Fruit fly (Drosophila melanogaster): ENCODE results near the gene Ir68a.
A peak's percentile ranks its signal among the peaks of the same experiment; 100 is the strongest.

Ir68a gene

DNA sequence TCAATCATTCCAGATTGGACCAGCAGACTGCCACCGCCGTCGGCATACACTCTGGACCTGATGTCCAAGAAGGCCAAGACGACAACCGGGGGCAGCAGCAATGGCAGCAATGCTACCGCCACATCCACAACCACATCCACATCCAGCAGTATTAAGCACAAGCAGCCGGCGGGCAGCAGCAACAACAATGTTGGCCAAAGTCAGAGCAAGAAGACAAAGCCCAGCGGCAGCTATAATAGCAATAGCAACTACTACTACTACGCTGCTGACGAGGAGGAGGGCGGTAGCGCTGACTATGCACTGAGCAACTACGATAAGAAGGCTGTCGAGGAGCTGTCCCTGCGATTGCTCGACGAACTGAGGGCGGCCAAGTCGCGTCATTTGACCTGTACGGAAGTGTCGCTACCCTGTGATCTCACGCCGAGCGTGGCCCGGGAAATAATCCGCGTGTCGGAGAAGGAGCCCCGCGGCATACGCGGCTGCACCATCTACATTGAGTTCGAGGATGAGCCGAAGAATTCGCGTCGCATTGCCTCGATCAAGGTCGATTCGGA lies 17.7 kb upstream of the Ir68a start:
- TF ChIP-seq CG1233 (GFP tag; optimal IDR thresholded peaks at IDR 0.05) (no peak), toy (GFP tag; IDR thresholded peaks at IDR 0.05) (0 out of 2 replicates have a peak, but pooled peaks have one; percentile 30), CG13624 (GFP tag; optimal IDR thresholded peaks at IDR 0.05) (no peak), CG7745 (tag; optimal IDR thresholded peaks at IDR 0.05) (no peak), CG8478 (optimal IDR thresholded peaks at IDR 0.05) (peak; percentile 1), CG4730 (GFP tag; IDR thresholded peaks at IDR 0.05) (no peak), CG12942 (GFP tag; optimal IDR thresholded peaks at IDR 0.05) (no peak), ham (GFP tag; IDR thresholded peaks at IDR 0.05) (no peak), CG17359 (tag; optimal IDR thresholded peaks at IDR 0.05) (no peak), ken (GFP tag; IDR thresholded peaks at IDR 0.05) (no peak), CG15479 (GFP tag; optimal IDR thresholded peaks at IDR 0.05) (peak; percentile 75), da (GFP tag; optimal IDR thresholded peaks at IDR 0.05) (peak; percentile 21), lilli (GFP tag; optimal IDR thresholded peaks at IDR 0.05) (peak; percentile 35), CG32532 (GFP tag; IDR thresholded peaks at IDR 0.05) (0 out of 2 replicates have a peak, but pooled peaks have one; percentile 27), Dll (GFP tag; IDR thresholded peaks at IDR 0.05; ENCODE audit: partially characterized antibody) (no peak), chm (GFP tag; IDR thresholded peaks at IDR 0.05) (peak; percentile 72), Med (GFP tag) (peak; percentile 59), CG8290 (GFP tag; optimal IDR thresholded peaks at IDR 0.05) (no peak), CG8290 (tag; optimal IDR thresholded peaks at IDR 0.05) (peak in 1 of 2 experiments; percentile 27), CG4360 (GFP tag; IDR thresholded peaks at IDR 0.05) (0 out of 2 replicates have a peak, but pooled peaks have one; percentile 5), CG12769 (tag; optimal IDR thresholded peaks at IDR 0.05) (peak; percentile 51), CG4282 (GFP tag; optimal IDR thresholded peaks at IDR 0.05) (no peak), Bgb (GFP tag; IDR thresholded peaks at IDR 0.05; ENCODE audit: partially characterized antibody) (0 out of 2 replicates have a peak, but pooled peaks have one; percentile 32), sens (GFP tag) (peak; percentile 21), CG12155 (GFP tag; optimal IDR thresholded peaks at IDR 0.05) (no peak), CG7786 (GFP tag; optimal IDR thresholded peaks at IDR 0.05) (peak; percentile 14), Dbx (GFP tag; IDR thresholded peaks at IDR 0.05) (0 out of 3 replicates have a peak, but pooled peaks have one; percentile 32), CG6791 (GFP tag; IDR thresholded peaks at IDR 0.05; ENCODE audit: partially characterized antibody) (no peak), dmrt11E (tag; optimal IDR thresholded peaks at IDR 0.05) (no peak), CG2875 (GFP tag; optimal IDR thresholded peaks at IDR 0.05) (no peak), H15 (GFP tag; IDR thresholded peaks at IDR 0.05) (0 out of 3 replicates have a peak, but pooled peaks have one; percentile 5), Ets97D (GFP tag; optimal IDR thresholded peaks at IDR 0.05) (no peak), CG10321 (GFP tag; IDR thresholded peaks at IDR 0.05) (peak; percentile 19; the same call in 1 of the 2 replicates), pan (optimal IDR thresholded peaks at IDR 0.05) (no peak), pan (GFP tag; optimal IDR thresholded peaks at IDR 0.05 in 1 of 2, IDR thresholded peaks at IDR 0.05 in 1 of 2) (no peak), odd (GFP tag; optimal IDR thresholded peaks at IDR 0.05) (no peak), Ets65A (GFP tag) (peak; percentile 90), shn (GFP tag; optimal IDR thresholded peaks at IDR 0.05) (no peak), amos (GFP tag; IDR thresholded peaks at IDR 0.05; ENCODE audit: partially characterized antibody) (0 out of 2 replicates have a peak, but pooled peaks have one; percentile 26), CG18599 (GFP tag; optimal IDR thresholded peaks at IDR 0.05) (peak; percentile 2), pnt (GFP tag; optimal IDR thresholded peaks at IDR 0.05) (no peak), CG12744 (GFP tag; optimal IDR thresholded peaks at IDR 0.05) (no peak), lov (optimal IDR thresholded peaks at IDR 0.05) (no peak), lov (GFP tag; IDR thresholded peaks at IDR 0.05) (0 out of 3 replicates have a peak, but pooled peaks have one; percentile 21), eyg (GFP tag; optimal IDR thresholded peaks at IDR 0.05) (peak; percentile 35), CG13296 (GFP tag; optimal IDR thresholded peaks at IDR 0.05) (no peak)

Measured in whole organism, embryonic.